Worm (Caenorhabditis elegans): ENCODE data around the gene C13A2.7.

C13A2.7 gene

ce11 chrV:7274992-7275391 lies 8.9 kb downstream of the C13A2.7 start, which contains the start of gene C13A2.10:
Gene C13A2.10, minus strand, starts transcription at chrV:7275092.
- TF ChIP-seq tbx-7 (tag; optimal IDR thresholded peaks at IDR 0.05) = no peak
- no peak for TF ChIP-seq fax-1 (tag; optimal IDR thresholded peaks at IDR 0.05)
- TF ChIP-seq ceh-31 (tag; optimal IDR thresholded peaks at IDR 0.05) = no peak
- TF ChIP-seq pat-9 (tag; optimal IDR thresholded peaks at IDR 0.05) = no peak
- no peak for TF ChIP-seq ceh-19 (GFP tag; optimal IDR thresholded peaks at IDR 0.05)
- no peak for TF ChIP-seq ceh-34 (tag; optimal IDR thresholded peaks at IDR 0.05)
- no peak for TF ChIP-seq hlh-6 (tag; optimal IDR thresholded peaks at IDR 0.05)
- TF ChIP-seq tbx-2 (tag; optimal IDR thresholded peaks at IDR 0.05) = no peak
- no peak for TF ChIP-seq ceh-6 (GFP tag; optimal IDR thresholded peaks at IDR 0.05)
- TF ChIP-seq dve-1 (tag; optimal IDR thresholded peaks at IDR 0.05) = no peak
- TF ChIP-seq pag-3 (tag; optimal IDR thresholded peaks at IDR 0.05; ENCODE audit: borderline replicate concordance) = no peak
- TF ChIP-seq C08G9.2 (tag; optimal IDR thresholded peaks at IDR 0.05) = no peak
- no peak for TF ChIP-seq sox-4 (tag; optimal IDR thresholded peaks at IDR 0.05)
- TF ChIP-seq ttx-3 (tag; optimal IDR thresholded peaks at IDR 0.05) = no peak
- TF ChIP-seq che-1 (tag; optimal IDR thresholded peaks at IDR 0.05) = no peak
- TF ChIP-seq syd-9 (tag; optimal IDR thresholded peaks at IDR 0.05) = no peak

DNA sequence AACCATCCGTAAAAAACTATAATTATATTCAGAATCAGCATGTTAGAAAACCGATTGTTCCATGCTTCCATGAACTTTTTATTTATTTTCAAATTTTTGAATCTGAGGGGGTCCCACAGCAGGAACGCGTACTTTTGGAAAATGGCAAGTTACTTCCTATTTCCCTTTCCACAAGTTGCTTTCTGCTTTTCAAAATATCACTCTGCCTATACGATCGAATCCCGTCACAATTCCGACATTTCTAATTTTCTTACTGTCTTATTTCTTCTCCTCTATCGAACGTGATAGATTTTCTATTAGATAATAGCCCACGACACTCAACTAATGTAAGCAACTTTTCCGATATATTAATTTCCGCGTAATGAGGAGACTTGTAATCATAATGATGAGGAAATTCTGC lies 9.4 kb downstream of the C13A2.7 start, which contains the start of gene C13A2.5:
Gene C13A2.5, plus strand, starts transcription at position 301 of the 400 bp plus-strand sequence.
- no peak for TF ChIP-seq hlh-8 (tag; optimal IDR thresholded peaks at IDR 0.05)
- TF ChIP-seq ceh-45 (GFP tag; IDR thresholded peaks at IDR 0.05) = no peak
- no peak for TF ChIP-seq hlh-30 (tag; optimal IDR thresholded peaks at IDR 0.05; ENCODE audit: insufficient read depth)
- TF ChIP-seq pros-1 (tag; optimal IDR thresholded peaks at IDR 0.05) = no peak
- no peak for TF ChIP-seq F13H6.1 (tag; optimal IDR thresholded peaks at IDR 0.05)
- no peak for TF ChIP-seq ceh-9 (tag; optimal IDR thresholded peaks at IDR 0.05)
- TF ChIP-seq ref-2 (tag; optimal IDR thresholded peaks at IDR 0.05) = no peak

DNA sequence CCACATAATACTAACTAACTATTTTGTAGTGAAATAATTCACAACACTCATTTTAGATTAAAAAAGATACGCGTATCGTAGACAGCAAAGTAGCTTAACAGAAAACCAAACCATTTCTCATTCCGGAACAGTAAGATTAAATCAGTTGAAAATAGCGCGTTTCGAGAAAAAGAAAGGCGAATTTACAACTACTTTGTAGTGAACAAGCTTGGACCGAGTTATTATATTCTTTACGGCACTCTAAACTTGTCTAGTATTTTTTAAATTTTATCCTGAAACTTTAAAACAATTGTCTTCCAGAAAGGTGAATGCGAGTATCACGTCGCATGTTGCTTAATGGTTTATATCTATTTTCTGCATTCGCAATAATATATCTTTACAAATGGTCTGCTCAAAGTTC lies 13.0 kb downstream of the C13A2.7 start, which contains the start of gene C13A2.4:
Gene C13A2.4, plus strand, starts transcription at position 301 of the 400 bp plus-strand sequence.
- TF ChIP-seq mec-3 (tag; optimal IDR thresholded peaks at IDR 0.05; ENCODE audit: borderline replicate concordance) (no peak), ztf-16 (tag; optimal IDR thresholded peaks at IDR 0.05) (no peak)

- TF ChIP-seq K09A11.1 (tag; optimal IDR thresholded peaks at IDR 0.05; ENCODE audit: insufficient read depth) (no peak), gmeb-2 (tag; optimal IDR thresholded peaks at IDR 0.05) (no peak), sdc-2 (tag; optimal IDR thresholded peaks at IDR 0.05) (no peak), hlh-8 (tag; optimal IDR thresholded peaks at IDR 0.05) (no peak), T23F11.4 (GFP tag; optimal IDR thresholded peaks at IDR 0.05) (no peak), hlh-30 (tag; optimal IDR thresholded peaks at IDR 0.05; ENCODE audit: insufficient read depth) (no peak)
Observed at ce11 chrV:7282037-7282436, 15.9 kb downstream of the C13A2.7 start, which contains the start of gene C13A2.3. Gene C13A2.3, plus strand, starts transcription at chrV:7282337.

DNA sequence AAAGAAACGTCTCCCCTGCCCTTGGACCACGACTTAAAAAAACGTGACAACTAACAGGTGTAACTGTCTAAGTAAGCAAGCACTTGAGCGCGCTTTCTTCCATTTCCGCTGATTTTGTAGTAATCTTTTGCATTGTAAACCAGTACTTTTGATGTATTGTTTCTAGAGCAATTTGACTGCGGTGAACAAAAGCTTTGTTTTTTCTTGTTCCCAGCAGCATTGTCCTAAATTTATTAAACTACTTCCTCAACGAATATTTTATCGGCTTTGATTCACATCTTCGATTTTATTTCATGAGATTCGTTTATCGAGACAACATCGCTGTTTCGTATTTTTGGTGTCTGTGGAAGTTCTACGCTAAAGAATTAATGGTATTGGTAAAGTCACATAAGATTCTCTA lies 22.6 kb downstream of the C13A2.7 start, which contains the start of gene C13A2.1:
Gene C13A2.1, plus strand, starts transcription at position 301 of the 400 bp plus-strand sequence.
- TF ChIP-seq pha-2 (tag; optimal IDR thresholded peaks at IDR 0.05) = no peak
- no peak for TF ChIP-seq nhr-232 (tag; optimal IDR thresholded peaks at IDR 0.05)
- no peak for TF ChIP-seq ceh-45 (GFP tag; IDR thresholded peaks at IDR 0.05)
- no peak for TF ChIP-seq ztf-16 (tag; optimal IDR thresholded peaks at IDR 0.05)
- TF ChIP-seq dve-1 (tag; optimal IDR thresholded peaks at IDR 0.05) = no peak
- TF ChIP-seq ceh-31 (tag; optimal IDR thresholded peaks at IDR 0.05) = no peak
- no peak for TF ChIP-seq pqm-1 (tag; optimal IDR thresholded peaks at IDR 0.05)
- TF ChIP-seq pha-4 (tag; optimal IDR thresholded peaks at IDR 0.05) = no peak
- TF ChIP-seq fkh-6 (tag; optimal IDR thresholded peaks at IDR 0.05) = no peak
- TF ChIP-seq ceh-6 (GFP tag; optimal IDR thresholded peaks at IDR 0.05) = no peak
- no peak for TF ChIP-seq unc-86 (tag; optimal IDR thresholded peaks at IDR 0.05)
- no peak for TF ChIP-seq unc-3 (GFP tag; conservative IDR thresholded peaks at IDR 0.05)
- TF ChIP-seq unc-3 (tag; optimal IDR thresholded peaks at IDR 0.05) = no peak
- TF ChIP-seq ceh-2 (tag; optimal IDR thresholded peaks at IDR 0.05) = no peak
- TF ChIP-seq ref-2 (tag; optimal IDR thresholded peaks at IDR 0.05) = no peak
- TF ChIP-seq ceh-30 (tag; optimal IDR thresholded peaks at IDR 0.05) = no peak
- TF ChIP-seq eyg-1 (tag; optimal IDR thresholded peaks at IDR 0.05) = no peak
- TF ChIP-seq elt-4 (tag; optimal IDR thresholded peaks at IDR 0.05) = no peak
- no peak for TF ChIP-seq nhr-11 (tag; optimal IDR thresholded peaks at IDR 0.05)
- TF ChIP-seq hlh-8 (tag; optimal IDR thresholded peaks at IDR 0.05) = no peak

All from whole organism, late embryonic.